Worm (Caenorhabditis elegans): ENCODE results near the gene T07E3.3.

DNA sequence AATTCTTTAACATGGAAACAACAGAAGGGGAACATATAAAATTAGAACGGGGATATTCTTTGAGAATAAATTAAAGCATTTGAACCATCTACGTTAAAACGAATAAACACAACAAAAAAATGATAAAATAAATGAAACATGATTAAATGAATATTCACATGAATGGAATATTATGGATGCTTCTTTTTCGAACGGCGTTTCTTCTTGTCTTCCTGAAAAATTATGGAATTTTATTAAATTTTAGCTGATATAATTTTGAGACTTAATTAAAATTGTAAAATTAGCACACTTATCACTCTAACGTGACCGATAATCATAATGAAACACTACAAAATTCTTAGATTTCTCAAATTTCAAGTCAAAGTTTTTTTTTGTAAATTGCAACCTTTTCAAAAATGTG, 3.1 kb upstream of the T07E3.3 start:
- TF ChIP-seq rbr-2 (tag; optimal IDR thresholded peaks at IDR 0.05) (no peak), dpl-1 (GFP tag; optimal IDR thresholded peaks at IDR 0.05) (no peak)
